Fruit fly (Drosophila melanogaster): ENCODE results near the gene CG14258.

DNA sequence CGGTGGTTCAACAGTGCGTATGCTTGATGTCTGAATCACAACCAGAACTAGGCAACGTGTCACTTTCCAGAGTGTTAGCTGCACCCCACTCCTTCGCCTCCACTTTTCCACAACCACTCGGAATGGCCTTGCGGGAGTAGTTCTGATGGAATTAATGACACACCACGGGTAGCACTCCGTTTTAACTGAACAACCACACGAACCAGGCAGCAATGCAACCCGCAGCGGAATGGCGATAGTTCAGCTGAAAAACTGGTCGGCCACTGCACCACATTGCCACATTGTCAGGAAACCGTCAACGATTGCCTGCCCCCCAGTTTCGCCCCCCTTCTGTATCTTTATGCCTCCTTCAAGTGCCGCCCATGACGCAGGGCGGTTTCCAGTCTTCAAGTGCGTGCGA is 5.4 kb upstream of the CG14258 start, which contains the start of gene Cpr97Ea:
- TF ChIP-seq fd85E (GFP tag; optimal IDR thresholded peaks at IDR 0.05) (no peak), CG3032 (tag; optimal IDR thresholded peaks at IDR 0.05) (no peak), dsx (GFP tag; optimal IDR thresholded peaks at IDR 0.05; ENCODE audit: poor library complexity, severe bottlenecking) (no peak), CG11902 (GFP tag; optimal IDR thresholded peaks at IDR 0.05) (no peak), Lpt (GFP tag; optimal IDR thresholded peaks at IDR 0.05) (no peak), Hr38 (GFP tag; optimal IDR thresholded peaks at IDR 0.05) (no peak), Eip78C (GFP tag) (peak; percentile 18), svp (GFP tag) (no peak), CG6276 (GFP tag; optimal IDR thresholded peaks at IDR 0.05) (no peak), vri (GFP tag; optimal IDR thresholded peaks at IDR 0.05) (no peak), Hr39 (GFP tag; optimal IDR thresholded peaks at IDR 0.05) (no peak)
